Worm (Caenorhabditis elegans): ENCODE measurements around the gene ttr-33.

Gene ttr-33

DNA sequence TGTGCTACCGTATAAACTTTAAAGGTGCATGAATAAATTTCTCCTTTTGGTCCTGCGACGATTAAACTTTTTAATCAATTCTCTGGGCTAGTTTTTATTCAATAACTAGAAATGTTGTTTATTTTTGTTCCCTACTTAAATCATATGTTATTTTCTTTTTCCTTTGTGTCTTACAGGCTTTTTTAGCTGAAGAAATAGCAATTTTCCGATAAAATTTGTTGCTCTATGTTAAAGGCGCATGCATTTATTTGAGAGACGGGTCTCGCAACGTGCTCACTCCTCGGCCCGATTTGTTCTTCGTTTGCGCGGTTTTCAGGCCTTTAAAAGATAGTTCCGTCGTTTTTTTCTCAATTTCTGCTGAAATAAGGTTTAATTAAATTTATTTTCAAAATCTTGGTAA is 16.2 kb upstream of the ttr-33 start:
- TF ChIP-seq W03F9.2 (tag; optimal IDR thresholded peaks at IDR 0.05): peak; percentile 59
- TF ChIP-seq him-1 (tag; optimal IDR thresholded peaks at IDR 0.05): no peak

DNA sequence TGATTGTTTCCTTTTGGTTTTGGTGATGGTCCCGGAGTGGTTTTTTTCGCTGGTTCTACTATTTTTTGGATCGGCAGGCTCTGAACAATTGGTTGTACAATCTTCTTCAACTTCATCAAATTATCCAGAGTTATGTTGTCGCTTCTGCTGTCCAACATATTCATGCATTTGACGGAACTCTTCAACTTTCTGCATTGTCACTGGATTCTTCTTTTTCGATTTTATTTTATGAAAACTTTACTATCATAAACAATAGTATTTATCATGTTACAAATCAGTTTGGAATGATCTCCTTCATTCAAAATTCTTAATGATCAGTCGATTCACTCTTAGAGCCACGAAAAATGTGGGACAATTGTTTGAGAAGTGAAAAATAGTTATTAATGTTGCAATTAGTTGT is 14.4 kb upstream of the ttr-33 start:
- TF ChIP-seq W03F9.2 (tag; optimal IDR thresholded peaks at IDR 0.05) (no peak), him-1 (tag; optimal IDR thresholded peaks at IDR 0.05) (no peak), dao-5 (tag; optimal IDR thresholded peaks at IDR 0.05) (no peak)

DNA sequence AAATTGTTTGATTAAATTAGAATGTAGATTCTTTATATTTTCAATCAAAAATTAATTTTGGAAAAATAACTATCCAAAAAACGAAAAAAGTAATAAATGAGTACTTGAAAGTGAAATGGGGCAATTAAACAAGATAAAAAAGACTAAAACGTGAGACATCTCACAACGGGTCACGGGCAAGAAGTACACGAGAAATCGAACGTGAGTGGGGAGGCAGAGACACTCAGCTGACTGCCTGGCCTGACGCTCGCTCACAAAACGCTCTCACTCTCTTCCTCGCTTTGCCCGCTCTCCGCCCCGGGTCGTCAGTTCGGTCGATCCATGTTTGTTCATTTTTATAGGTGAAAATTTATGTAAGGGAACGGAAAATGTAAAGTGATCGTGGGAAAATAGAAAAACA is 10.5 kb upstream of the ttr-33 start:
- no peak for TF ChIP-seq W03F9.2 (tag; optimal IDR thresholded peaks at IDR 0.05)
- no peak for TF ChIP-seq dao-5 (tag; optimal IDR thresholded peaks at IDR 0.05)
- TF ChIP-seq him-1 (tag; optimal IDR thresholded peaks at IDR 0.05): no peak

DNA sequence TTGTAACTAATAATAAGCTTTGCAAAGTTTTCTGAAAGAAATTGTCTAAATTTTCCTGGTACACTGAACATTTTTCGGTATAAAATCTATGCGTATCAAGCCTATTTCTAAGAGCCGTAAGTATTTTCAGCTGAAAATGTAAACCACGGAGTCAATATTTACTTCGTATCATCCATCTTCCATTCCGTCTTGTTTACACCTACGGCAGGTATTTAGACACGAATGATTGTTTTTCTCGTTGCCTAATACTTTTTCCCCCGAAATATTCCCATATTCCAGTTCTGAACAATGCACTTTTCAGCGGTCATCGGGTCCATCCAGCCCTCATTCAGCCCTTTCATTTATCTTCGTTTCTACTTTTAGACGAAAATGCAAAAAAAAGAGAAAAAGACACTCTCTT is 10.0 kb upstream of the ttr-33 start:
- TF ChIP-seq W03F9.2 (tag; optimal IDR thresholded peaks at IDR 0.05): no peak
- no peak for TF ChIP-seq him-1 (tag; optimal IDR thresholded peaks at IDR 0.05)
- TF ChIP-seq dao-5 (tag; optimal IDR thresholded peaks at IDR 0.05): no peak

DNA sequence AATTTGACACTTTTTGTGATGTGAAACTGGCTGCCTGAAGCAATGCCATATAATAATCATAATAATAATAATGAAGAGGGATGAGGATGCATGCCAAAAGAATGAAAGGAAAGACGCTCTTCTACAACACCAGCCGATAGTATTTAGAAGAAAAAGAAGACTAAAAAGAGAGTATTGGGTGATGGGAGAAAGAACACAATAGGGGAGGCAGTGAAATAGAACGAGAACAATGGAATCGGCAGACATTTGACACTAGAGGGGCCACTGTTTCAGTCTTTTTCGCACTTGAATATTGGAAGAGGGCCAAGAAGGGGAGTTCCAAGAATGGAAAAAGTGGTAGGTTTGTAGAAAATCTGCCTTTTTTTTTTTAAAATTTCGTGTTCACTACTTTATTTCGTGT is 9.5 kb upstream of the ttr-33 start, which contains the start of gene memo-1:
TSS of gene memo-1 (minus strand) at position 2 of the 400 bp plus-strand sequence.
- no peak for TF ChIP-seq him-1 (tag; optimal IDR thresholded peaks at IDR 0.05)
- TF ChIP-seq dao-5 (tag; optimal IDR thresholded peaks at IDR 0.05): no peak
- TF ChIP-seq W03F9.2 (tag; optimal IDR thresholded peaks at IDR 0.05): no peak

DNA sequence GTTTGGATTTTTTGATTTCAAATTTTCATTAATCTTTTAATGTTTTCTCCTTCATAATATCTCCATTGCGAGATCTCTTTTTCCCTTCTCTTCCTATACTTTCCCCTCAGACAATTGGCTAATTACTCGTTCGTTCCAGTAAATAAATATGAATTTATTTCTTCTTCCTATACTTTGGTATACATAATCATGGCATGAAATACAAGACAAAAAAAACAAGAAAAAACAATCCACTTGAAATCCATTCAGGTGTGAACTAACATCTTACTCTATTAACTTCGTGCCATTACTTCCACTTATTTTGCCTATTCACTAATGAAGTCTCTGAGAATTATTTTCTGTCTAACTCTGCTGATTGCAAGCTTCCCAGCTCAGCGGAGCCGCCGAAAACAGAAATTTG is 4.5 kb upstream of the ttr-33 start, which contains the start of gene grd-8:
TSS of gene grd-8 (plus strand) at position 301 of the 400 bp plus-strand sequence.
- TF ChIP-seq dao-5 (tag; optimal IDR thresholded peaks at IDR 0.05): no peak
- no peak for TF ChIP-seq W03F9.2 (tag; optimal IDR thresholded peaks at IDR 0.05)
- TF ChIP-seq him-1 (tag; optimal IDR thresholded peaks at IDR 0.05): no peak

DNA sequence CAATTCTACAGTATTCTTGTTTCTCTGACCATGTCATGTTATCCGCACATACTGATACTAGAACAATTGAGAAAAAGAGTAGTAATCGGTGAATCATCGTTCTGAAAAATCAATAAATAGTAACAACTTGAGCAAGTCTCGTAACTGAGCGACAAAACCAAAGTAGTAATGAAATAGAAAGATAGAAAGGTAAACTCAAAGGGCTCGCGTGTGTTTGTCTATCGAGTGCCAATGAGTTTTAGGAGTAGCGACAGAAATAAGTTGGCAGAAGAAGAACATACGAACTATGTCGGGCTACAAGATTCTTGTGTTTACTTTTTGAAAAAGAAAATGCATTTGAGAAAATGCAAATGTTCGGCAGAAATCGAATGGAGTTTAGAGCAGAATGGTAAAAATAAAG is 1.8 kb upstream of the ttr-33 start, which contains the start of gene C37C3.12:
TSS of gene C37C3.12 (minus strand) at position 101 of the 400 bp plus-strand sequence.
- TF ChIP-seq W03F9.2 (tag; optimal IDR thresholded peaks at IDR 0.05): no peak
- no peak for TF ChIP-seq dao-5 (tag; optimal IDR thresholded peaks at IDR 0.05)
- TF ChIP-seq him-1 (tag; optimal IDR thresholded peaks at IDR 0.05): no peak

DNA sequence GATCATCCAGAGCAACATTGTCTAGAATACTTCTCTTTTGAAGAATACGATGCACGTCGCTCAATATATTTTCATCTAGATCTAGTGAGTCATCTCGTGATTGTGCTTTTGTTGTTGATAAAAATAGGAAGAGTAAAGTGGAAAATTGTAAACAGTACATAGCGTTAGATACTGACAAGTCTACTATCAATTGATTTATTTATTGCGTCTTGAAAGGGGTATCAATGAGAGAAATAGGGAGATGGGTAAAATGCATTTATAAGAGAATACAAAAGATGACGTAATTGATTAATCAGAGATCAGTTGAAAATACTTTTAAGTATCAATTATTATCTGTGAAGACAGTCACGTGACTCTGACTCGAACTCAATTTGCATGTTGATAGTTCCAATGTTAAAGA is 798 bp downstream of the ttr-33 start, which contains the start of gene txt-5:
TSS of gene txt-5 (minus strand) at position 224 of the 400 bp plus-strand sequence.
- no peak for TF ChIP-seq W03F9.2 (tag; optimal IDR thresholded peaks at IDR 0.05)
- no peak for TF ChIP-seq him-1 (tag; optimal IDR thresholded peaks at IDR 0.05)
- TF ChIP-seq dao-5 (tag; optimal IDR thresholded peaks at IDR 0.05): no peak

DNA sequence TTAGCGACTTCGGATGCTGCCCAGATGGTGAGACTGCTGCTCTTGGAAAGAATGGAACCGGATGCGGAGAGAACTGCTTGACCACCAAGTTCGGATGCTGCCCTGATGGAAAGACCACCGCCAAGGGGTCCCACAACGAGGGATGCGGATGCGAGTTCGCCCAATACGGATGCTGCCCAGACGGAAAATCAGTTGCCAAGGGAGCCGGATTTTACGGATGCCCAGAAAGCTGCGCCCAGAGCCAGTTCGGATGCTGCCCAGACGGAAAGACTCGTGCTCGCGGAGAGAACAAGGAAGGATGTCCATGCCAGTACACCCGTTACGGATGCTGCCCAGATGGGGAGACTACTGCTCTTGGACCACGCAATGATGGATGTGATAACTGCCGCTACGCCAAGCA is 6.8 kb downstream of the ttr-33 start:
- TF ChIP-seq W03F9.2 (tag; optimal IDR thresholded peaks at IDR 0.05) (no peak), dao-5 (tag; optimal IDR thresholded peaks at IDR 0.05) (no peak), him-1 (tag; optimal IDR thresholded peaks at IDR 0.05) (no peak)

DNA sequence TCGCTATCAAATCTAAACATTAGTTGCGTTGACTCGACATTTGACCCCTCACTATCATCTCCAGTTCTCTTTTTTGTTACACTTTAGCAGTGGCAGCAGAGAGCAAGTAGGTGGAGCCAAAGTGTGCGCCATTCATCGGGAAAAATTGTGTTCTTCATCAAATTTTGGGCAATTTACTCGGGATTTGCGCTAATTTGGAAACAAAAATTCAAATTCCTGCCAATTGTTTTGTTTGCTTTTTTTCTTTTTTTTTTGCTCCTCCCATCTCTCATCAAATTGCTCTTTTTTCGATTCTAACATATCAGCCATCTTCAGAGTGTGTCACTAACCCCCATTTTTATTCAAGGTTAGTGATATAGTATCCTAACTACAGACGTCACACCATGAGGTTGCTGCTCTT is 10.8 kb downstream of the ttr-33 start, which contains the start of gene mig-6:
TSS of gene mig-6 (plus strand) at position 301 of the 400 bp plus-strand sequence.
- TF ChIP-seq dao-5 (tag; optimal IDR thresholded peaks at IDR 0.05): no peak
- TF ChIP-seq him-1 (tag; optimal IDR thresholded peaks at IDR 0.05): no peak

DNA sequence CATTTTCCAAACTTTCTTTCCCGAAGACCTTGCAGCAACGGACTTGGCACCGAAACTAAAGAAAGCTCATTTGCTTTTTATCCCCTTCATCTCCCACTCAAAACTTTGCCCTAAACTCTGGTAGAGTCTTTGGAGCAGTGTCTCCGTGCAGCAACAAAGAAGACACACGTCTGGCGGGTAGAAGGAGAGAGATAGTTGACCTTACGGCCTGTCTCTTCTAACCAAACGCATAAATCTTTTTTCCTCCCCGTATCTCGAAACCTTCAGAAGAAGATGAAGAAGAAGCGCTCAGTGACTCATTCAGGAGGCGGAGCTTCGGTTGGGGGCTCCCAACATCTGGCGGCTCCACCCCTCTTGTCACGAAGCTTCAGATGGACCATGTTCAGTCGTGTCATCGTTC is 11.3 kb downstream of the ttr-33 start:
- TF ChIP-seq dao-5 (tag; optimal IDR thresholded peaks at IDR 0.05) (no peak), him-1 (tag; optimal IDR thresholded peaks at IDR 0.05) (no peak), W03F9.2 (tag; optimal IDR thresholded peaks at IDR 0.05) (no peak)

DNA sequence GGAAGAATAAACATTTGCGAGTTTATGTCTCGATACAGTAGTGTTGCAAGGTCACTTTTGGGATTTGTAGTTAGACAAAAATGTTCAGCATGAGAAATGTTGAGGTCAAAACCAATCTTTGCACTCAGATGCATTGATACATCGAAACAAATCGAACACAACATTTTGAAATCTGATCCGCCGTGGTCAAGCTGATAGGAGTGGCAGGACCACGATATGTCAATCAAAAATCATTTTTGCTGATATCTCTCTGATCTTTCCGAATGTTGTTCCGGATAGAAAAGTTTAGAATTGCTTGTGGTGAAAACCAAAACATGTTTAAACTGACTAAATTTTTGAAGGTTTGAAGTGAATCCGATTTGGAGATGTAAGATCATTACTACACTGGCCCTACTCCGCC is 11.9 kb downstream of the ttr-33 start:
- TF ChIP-seq W03F9.2 (tag; optimal IDR thresholded peaks at IDR 0.05) (no peak), him-1 (tag; optimal IDR thresholded peaks at IDR 0.05) (no peak), dao-5 (tag; optimal IDR thresholded peaks at IDR 0.05) (no peak)

DNA sequence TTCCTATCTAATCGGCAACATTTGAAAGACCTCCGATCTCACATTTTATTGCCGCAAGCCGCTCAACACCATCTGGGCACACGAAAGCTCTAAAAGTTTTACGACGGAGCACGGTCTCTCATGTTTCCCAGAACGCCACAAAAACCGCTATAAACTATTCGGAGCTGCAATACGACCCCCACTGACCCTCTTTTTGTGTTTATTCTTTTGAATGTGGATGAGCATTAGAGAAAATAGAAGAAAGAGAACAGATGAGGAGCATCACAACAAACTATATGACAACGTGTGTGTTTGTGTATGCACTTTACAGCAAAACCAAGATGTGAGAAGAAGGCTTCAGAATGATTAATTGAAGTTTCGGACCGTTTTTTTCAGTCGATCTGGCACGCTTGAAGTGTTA is 13.6 kb downstream of the ttr-33 start:
- TF ChIP-seq him-1 (tag; optimal IDR thresholded peaks at IDR 0.05) (no peak), dao-5 (tag; optimal IDR thresholded peaks at IDR 0.05) (no peak), W03F9.2 (tag; optimal IDR thresholded peaks at IDR 0.05) (no peak)

DNA sequence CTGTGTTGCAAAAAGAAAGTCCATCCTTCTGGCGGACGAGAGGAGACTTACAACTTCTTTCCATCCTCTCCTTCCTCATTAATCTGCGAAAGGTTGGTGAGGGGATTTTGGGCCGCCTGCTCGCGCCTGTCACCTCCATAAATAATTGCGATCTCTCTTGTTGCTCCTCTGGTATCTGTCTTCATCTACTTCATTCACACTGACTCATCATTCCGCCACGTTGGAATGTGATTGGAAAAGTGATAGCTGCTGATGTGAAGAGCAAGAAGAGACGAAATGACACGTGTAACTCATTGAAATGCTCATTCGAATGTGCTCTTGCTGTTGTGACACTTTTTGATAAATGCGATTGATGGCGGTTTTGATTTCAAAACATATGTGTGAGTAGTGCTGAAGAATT is 15.1 kb downstream of the ttr-33 start:
- TF ChIP-seq him-1 (tag; optimal IDR thresholded peaks at IDR 0.05) (no peak), W03F9.2 (tag; optimal IDR thresholded peaks at IDR 0.05) (no peak), dao-5 (tag; optimal IDR thresholded peaks at IDR 0.05) (no peak)

DNA sequence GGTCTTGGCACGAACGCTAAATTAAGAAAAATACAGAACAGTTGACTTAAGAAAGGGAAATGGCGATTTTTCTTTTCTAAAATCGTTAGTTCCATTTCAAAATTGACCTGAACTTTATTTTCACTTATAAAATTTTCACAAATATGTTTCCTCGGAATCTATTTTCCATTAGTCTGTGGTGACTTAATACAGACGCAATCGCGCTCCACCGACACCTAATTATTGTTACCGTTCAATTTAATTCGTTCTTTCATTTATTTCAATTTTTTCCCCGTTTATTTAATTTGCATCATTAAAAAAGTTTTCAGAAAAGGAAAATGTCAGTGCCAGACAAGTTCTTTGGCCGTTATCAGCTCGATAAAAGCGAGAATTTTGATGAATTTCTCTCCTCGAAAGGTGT is 17.4 kb downstream of the ttr-33 start, which contains the start of gene lbp-4:
TSS of gene lbp-4 (plus strand) at position 309 of the 400 bp plus-strand sequence.
- TF ChIP-seq him-1 (tag; optimal IDR thresholded peaks at IDR 0.05): no peak
- TF ChIP-seq W03F9.2 (tag; optimal IDR thresholded peaks at IDR 0.05): peak; percentile 6

All from whole organism, L4/young adult.